Fruit fly (Drosophila melanogaster) whole organism, embryonic: ENCODE results near the gene CG42269.
A peak's percentile ranks its signal among the peaks of the same experiment; 100 is the strongest.

ENCODE experiments used
- Abd-B ChIP-seq: fragments of 200-800 bp; sonication (Bioruptor generic); optimal IDR thresholded peaks from 2 replicates; lab custom pipeline; 2018; ENCODE audit warnings: missing biosample characterization, mild to moderate bottlenecking, missing genetic modification characterization, moderate library complexity
- CG10209 ChIP-seq: fragments of 200-800 bp; sonication (Bioruptor generic); optimal IDR thresholded peaks from 3 replicates; lab custom pipeline; 2017; ENCODE audit warnings: missing biosample characterization, mild to moderate bottlenecking, missing genetic modification characterization, missing genetic modification reagents
- CG10543 ChIP-seq: fragments of 200-800 bp; sonication (Bioruptor generic); optimal IDR thresholded peaks from 3 replicates; lab custom pipeline; 2017; ENCODE audit warnings: missing biosample characterization, mild to moderate bottlenecking, missing genetic modification characterization, moderate library complexity
- CG14014 ChIP-seq: fragments of 200-800 bp; sonication (Bioruptor generic); IDR thresholded peaks from 2 replicates; pipeline ENCODE4 v1.3.6; 2022; ENCODE audit warnings: missing biosample characterization, missing genetic modification characterization
- CG15011 ChIP-seq: fragments of 200-800 bp; sonication (Bioruptor generic); optimal IDR thresholded peaks from 3 replicates; lab custom pipeline; 2018; ENCODE audit warnings: missing biosample characterization, mild to moderate bottlenecking, missing genetic modification characterization
- CG15479 ChIP-seq: fragments of 200-800 bp; sonication (Bioruptor generic); optimal IDR thresholded peaks from 3 replicates; lab custom pipeline; 2019; ENCODE audit warnings: missing biosample characterization, mild to moderate bottlenecking, missing genetic modification characterization, moderate library complexity
- CG18599 ChIP-seq: fragments of 200-800 bp; sonication (Bioruptor generic); optimal IDR thresholded peaks from 3 replicates; lab custom pipeline; 2017; ENCODE audit warnings: missing biosample characterization, missing genetic modification characterization, mild to moderate bottlenecking, moderate library complexity, missing genetic modification reagents
- CG34376 ChIP-seq: fragments of 200-800 bp; sonication (Bioruptor generic); optimal IDR thresholded peaks from 2 replicates; lab custom pipeline; 2018; ENCODE audit warnings: missing biosample characterization, mild to moderate bottlenecking, missing genetic modification characterization
- CG42726 ChIP-seq: fragments of 200-800 bp; sonication (Bioruptor generic); IDR thresholded peaks from 2 replicates; pipeline ENCODE4 v1.3.6; 2022; ENCODE audit warnings: missing biosample characterization, missing genetic modification characterization; ENCODE audit not compliant: partially characterized antibody
- CG6813 ChIP-seq: fragments of 200-800 bp; sonication (Bioruptor generic); optimal IDR thresholded peaks from 2 replicates; lab custom pipeline; 2017; ENCODE audit warnings: missing biosample characterization, missing genetic modification characterization, mild to moderate bottlenecking, moderate library complexity, missing genetic modification reagents
- CG7987 ChIP-seq: fragments of 200-800 bp; sonication (Bioruptor generic); optimal IDR thresholded peaks from 2 replicates; lab custom pipeline; 2018; ENCODE audit warnings: missing biosample characterization, mild to moderate bottlenecking, missing genetic modification characterization, moderate library complexity
- D19A ChIP-seq: fragments of 200-800 bp; optimal IDR thresholded peaks from 3 replicates; lab custom pipeline; 2019; ENCODE audit warnings: missing biosample characterization, mild to moderate bottlenecking, missing genetic modification characterization, moderate library complexity
- Dbx ChIP-seq: fragments of 200-800 bp; sonication (Bioruptor generic); IDR thresholded peaks from 3 replicates; pipeline ENCODE4 v1.3.6; 2022; ENCODE audit warnings: missing biosample characterization, missing genetic modification characterization
- GATAe ChIP-seq: fragments of 200-800 bp; sonication (Bioruptor generic); conservative IDR thresholded peaks from 2 replicates; pipeline ENCODE4 v1.3.6; 2022; ENCODE audit warnings: missing biosample characterization, missing genetic modification characterization
- Gsc ChIP-seq: fragments of 200-800 bp; sonication (Bioruptor generic); IDR thresholded peaks from 2 replicates; pipeline ENCODE4 v1.3.6; 2022; ENCODE audit warnings: missing biosample characterization, missing genetic modification characterization
- Hey ChIP-seq: fragments of 200-800 bp; sonication (Bioruptor generic); optimal IDR thresholded peaks from 3 replicates; lab custom pipeline; 2018; ENCODE audit warnings: missing biosample characterization, mild to moderate bottlenecking, missing genetic modification characterization
- HmgZ ChIP-seq: fragments of 200-800 bp; sonication (Bioruptor generic); optimal IDR thresholded peaks from 2 replicates; lab custom pipeline; 2018; ENCODE audit warnings: missing biosample characterization, mild to moderate bottlenecking, missing genetic modification characterization
- ara ChIP-seq: fragments of 200-800 bp; sonication (Bioruptor generic); IDR thresholded peaks from 2 replicates; pipeline ENCODE4 v1.3.6; 2022; ENCODE audit warnings: missing biosample characterization, missing genetic modification characterization
- ci ChIP-seq: fragments of 200-800 bp; sonication (Bioruptor generic); IDR thresholded peaks from 3 replicates; pipeline ENCODE4 v1.3.6; 2022; ENCODE audit warnings: missing biosample characterization, missing genetic modification characterization
- croc ChIP-seq: fragments of 200-800 bp; sonication (Bioruptor generic); conservative IDR thresholded peaks from 3 replicates; pipeline ENCODE4 v1.3.6; 2022; ENCODE audit warnings: missing biosample characterization, missing genetic modification characterization
- cwo ChIP-seq: fragments of 200-800 bp; sonication (Bioruptor generic); optimal IDR thresholded peaks from 3 replicates; lab custom pipeline; 2017; ENCODE audit warnings: missing biosample characterization, missing genetic modification characterization, mild to moderate bottlenecking, moderate library complexity, missing genetic modification reagents
- exex ChIP-seq: fragments of 200-800 bp; sonication (Bioruptor generic); optimal IDR thresholded peaks from 4 replicates; lab custom pipeline; 2018; ENCODE audit warnings: missing biosample characterization, mild to moderate bottlenecking, missing genetic modification characterization, moderate library complexity
- grn ChIP-seq: fragments of 200-800 bp; sonication (Bioruptor generic); optimal IDR thresholded peaks from 3 replicates; lab custom pipeline; 2017; ENCODE audit warnings: missing biosample characterization, missing genetic modification characterization
- gro ChIP-seq: fragments of 200-800 bp; sonication (Bioruptor generic); optimal IDR thresholded peaks from 2 replicates; lab custom pipeline; 2016; ENCODE audit warnings: missing biosample characterization, missing genetic modification characterization
- jigr1 ChIP-seq: fragments of 200-800 bp; sonication (Bioruptor generic); IDR thresholded peaks from 3 replicates; pipeline ENCODE4 v1.3.6; 2022; ENCODE audit warnings: missing biosample characterization, missing genetic modification characterization
- jing ChIP-seq: fragments of 200-800 bp; sonication (Bioruptor generic); optimal IDR thresholded peaks from 2 replicates; lab custom pipeline; 2018; ENCODE audit warnings: missing biosample characterization, mild to moderate bottlenecking, missing genetic modification characterization
- lab ChIP-seq: fragments of 200-800 bp; sonication (Bioruptor generic); optimal IDR thresholded peaks from 3 replicates; lab custom pipeline; 2017; ENCODE audit warnings: missing biosample characterization, missing genetic modification characterization, mild to moderate bottlenecking, moderate library complexity, missing genetic modification reagents
- mirr ChIP-seq: fragments of 200-800 bp; sonication (Bioruptor generic); optimal IDR thresholded peaks from 3 replicates; lab custom pipeline; 2018; ENCODE audit warnings: missing biosample characterization, mild to moderate bottlenecking, missing genetic modification characterization
- nmo ChIP-seq: fragments of 200-800 bp; sonication (Bioruptor generic); optimal IDR thresholded peaks from 2 replicates; lab custom pipeline; 2018; ENCODE audit warnings: missing biosample characterization, mild to moderate bottlenecking, missing genetic modification characterization, moderate library complexity
- rib ChIP-seq: fragments of 200-800 bp; sonication (Bioruptor generic); IDR thresholded peaks from 2 replicates; pipeline ENCODE4 v1.3.6; 2022; ENCODE audit warnings: missing biosample characterization, missing genetic modification characterization
- run ChIP-seq: fragments of 200-800 bp; sonication (Bioruptor generic); optimal IDR thresholded peaks from 3 replicates; lab custom pipeline; 2018; ENCODE audit warnings: missing biosample characterization, mild to moderate bottlenecking, missing genetic modification characterization
- sd ChIP-seq: fragments of 200-800 bp; sonication (Bioruptor generic); optimal IDR thresholded peaks from 3 replicates; lab custom pipeline; 2018; ENCODE audit warnings: missing biosample characterization, mild to moderate bottlenecking, missing genetic modification characterization, moderate library complexity
- seq ChIP-seq: fragments of 200-800 bp; sonication (Bioruptor generic); IDR thresholded peaks from 2 replicates; pipeline ENCODE4 v1.3.6; 2022; ENCODE audit warnings: missing biosample characterization, missing genetic modification characterization
- sug ChIP-seq: fragments of 200-800 bp; optimal IDR thresholded peaks from 2 replicates; lab custom pipeline; 2019; ENCODE audit warnings: missing biosample characterization, mild to moderate bottlenecking, missing genetic modification characterization, moderate library complexity
- tna ChIP-seq: fragments of 200-800 bp; sonication (Bioruptor generic); IDR thresholded peaks from 2 replicates; pipeline ENCODE4 v1.3.6; 2022; ENCODE audit warnings: missing biosample characterization, missing genetic modification characterization; ENCODE audit not compliant: partially characterized antibody

Gene CG42269

dm6 chr3L:6050230-6050807, 15.8 kb upstream of the CG42269 start, which contains the start of gene Jon65Aiii:
Gene Jon65Aiii (plus strand): TSS chr3L:6050757.
- TF ChIP-seq tna (GFP tag; lab: Robert Waterston, UW) (no peak), run (tag; lab: Kevin White, UChicago) (peak; percentile 82), grn (GFP tag; lab: Kevin White, UChicago) (peak; percentile 83), nmo (GFP tag; lab: Kevin White, UChicago) (no peak), CG7987 (no peak), HmgZ (tag; lab: Kevin White, UChicago) (peak; percentile 6), CG15479 (no peak), CG18599 (GFP tag; lab: Kevin White, UChicago) (peak; percentile 45), sug (tag; lab: Kevin White, UChicago) (peak; percentile 70), exex (tag; lab: Kevin White, UChicago) (peak; percentile 99), CG34376 (GFP tag; lab: Kevin White, UChicago) (peak; percentile 71), lab (GFP tag; lab: Kevin White, UChicago) (peak; percentile 1), gro (GFP tag; lab: Kevin White, UChicago) (peak; percentile 76), ara (GFP tag; lab: Robert Waterston, UW) (no peak), Abd-B (GFP tag; lab: Kevin White, UChicago) (no peak), Hey (tag; lab: Kevin White, UChicago) (peak; percentile 99), CG6813 (GFP tag; lab: Kevin White, UChicago) (no peak), jing (no peak), cwo (GFP tag; lab: Kevin White, UChicago) (peak; percentile 15), sd (tag; lab: Kevin White, UChicago) (peak; percentile 18), mirr (GFP tag; lab: Kevin White, UChicago) (peak; percentile 88), Gsc (GFP tag; lab: Robert Waterston, UW) (no peak), GATAe (GFP tag; lab: Robert Waterston, UW) (peak; percentile 37; the same call in 1 of the 2 replicates), CG15011 (GFP tag; lab: Kevin White, UChicago) (no peak), CG10543 (GFP tag; lab: Kevin White, UChicago) (no peak)

dm6 chr3L:6052021-6052420, 14.1 kb upstream of the CG42269 start, which contains the start of gene Jon65Aii:
Gene Jon65Aii (plus strand): TSS chr3L:6052321.
- TF ChIP-seq croc (GFP tag; lab: Robert Waterston, UW), result no peak
- no peak for TF ChIP-seq CG14014 (GFP tag; lab: Robert Waterston, UW)
- no peak for TF ChIP-seq ci
- TF ChIP-seq CG10209 (GFP tag; lab: Kevin White, UChicago), result no peak
- no peak for TF ChIP-seq jigr1
- TF ChIP-seq rib (GFP tag; lab: Robert Waterston, UW), result no peak
- no peak for TF ChIP-seq seq (GFP tag; lab: Robert Waterston, UW)
- no peak for TF ChIP-seq D19A (tag; lab: Kevin White, UChicago)

dm6 chr3L:6054343-6054742, 11.8 kb upstream of the CG42269 start, which contains the start of gene Jon65Ai:
Gene Jon65Ai (minus strand): TSS chr3L:6054443.
- TF ChIP-seq tna (GFP tag; lab: Robert Waterston, UW), result no peak
- no peak for TF ChIP-seq CG42726
- no peak for TF ChIP-seq Dbx (GFP tag; lab: Robert Waterston, UW)
